Worm (Caenorhabditis elegans): Measurements from ENCODE around the gene F21C10.5.

F21C10.5 gene

ce11 chrV:9088758-9089157 lies 36.7 kb upstream of the F21C10.5 start (continued):
- TF ChIP-seq egl-44 (GFP tag; IDR thresholded peaks at IDR 0.05) (0 out of 2 replicates have a peak, but pooled peaks have one; percentile 20), ceh-91 (GFP tag; IDR thresholded peaks at IDR 0.05) (no peak), ccch-3 (GFP tag; optimal IDR thresholded peaks at IDR 0.05) (no peak), dox-1 (GFP tag; IDR thresholded peaks at IDR 0.05) (peak; percentile 87), ceh-79 (tag; optimal IDR thresholded peaks at IDR 0.05) (no peak), F23B12.7 (tag; optimal IDR thresholded peaks at IDR 0.05; ENCODE audit: insufficient read depth) (no peak), mel-28 (tag; optimal IDR thresholded peaks at IDR 0.05; ENCODE audit: borderline replicate concordance) (no peak), rec-8 (tag; optimal IDR thresholded peaks at IDR 0.05) (no peak), ceh-100 (GFP tag; IDR thresholded peaks at IDR 0.05) (peak; percentile 14; the same call in 1 of the 2 replicates), sea-2 (GFP tag; IDR thresholded peaks at IDR 0.05) (no peak), F22D6.2 (tag; optimal IDR thresholded peaks at IDR 0.05) (no peak), lin-35 (GFP tag; optimal IDR thresholded peaks at IDR 0.05) (no peak), F55B11.4 (tag; optimal IDR thresholded peaks at IDR 0.05; ENCODE audit: borderline replicate concordance, insufficient read depth) (no peak), die-1 (tag; optimal IDR thresholded peaks at IDR 0.05) (no peak), F39B2.1 (GFP tag; IDR thresholded peaks at IDR 0.05) (no peak), nfya-2 (GFP tag; IDR thresholded peaks at IDR 0.05) (no peak), B0336.3 (GFP tag; IDR thresholded peaks at IDR 0.05) (no peak), ztf-28 (GFP tag; IDR thresholded peaks at IDR 0.05) (no peak), bed-2 (GFP tag; IDR thresholded peaks at IDR 0.05) (no peak), sptf-2 (GFP tag; optimal IDR thresholded peaks at IDR 0.05) (no peak), F37B4.10 (GFP tag; IDR thresholded peaks at IDR 0.05) (no peak), gei-17 (GFP tag; optimal IDR thresholded peaks at IDR 0.05) (no peak), tlf-1 (GFP tag; optimal IDR thresholded peaks at IDR 0.05) (no peak), Y56A3A.18 (GFP tag; IDR thresholded peaks at IDR 0.05) (no peak), nhr-120 (GFP tag; IDR thresholded peaks at IDR 0.05) (no peak), lin-40 (tag; optimal IDR thresholded peaks at IDR 0.05) (no peak), egl-18 (GFP tag; IDR thresholded peaks at IDR 0.05) (no peak), Y67H2A.10 (GFP tag; conservative IDR thresholded peaks at IDR 0.05) (no peak), F49E8.2 (tag; optimal IDR thresholded peaks at IDR 0.05; ENCODE audit: insufficient read depth) (no peak), hlh-12 (tag; optimal IDR thresholded peaks at IDR 0.05) (no peak), chd-7 (tag; optimal IDR thresholded peaks at IDR 0.05) (no peak), T07F8.4 (tag; optimal IDR thresholded peaks at IDR 0.05) (no peak), K11D2.4 (GFP tag; IDR thresholded peaks at IDR 0.05) (no peak), let-607 (tag; optimal IDR thresholded peaks at IDR 0.05) (peak in 1 of 2 experiments; percentile 19), nhr-80 (tag; optimal IDR thresholded peaks at IDR 0.05) (no peak), zim-3 (tag; optimal IDR thresholded peaks at IDR 0.05) (peak; percentile 18), hrde-1 (tag; optimal IDR thresholded peaks at IDR 0.05; ENCODE audit: borderline replicate concordance) (no peak), somi-1 (GFP tag; optimal IDR thresholded peaks at IDR 0.05) (no peak), snpc-1.3 (tag; optimal IDR thresholded peaks at IDR 0.05; ENCODE audit: insufficient read depth) (no peak), dpl-1 (GFP tag; optimal IDR thresholded peaks at IDR 0.05) (no peak), lsl-1 (GFP tag; optimal IDR thresholded peaks at IDR 0.05) (no peak), akir-1 (GFP tag; optimal IDR thresholded peaks at IDR 0.05) (no peak), mes-4 (tag; optimal IDR thresholded peaks at IDR 0.05) (no peak), madf-3 (GFP tag; IDR thresholded peaks at IDR 0.05) (no peak), cebp-2 (GFP tag; IDR thresholded peaks at IDR 0.05) (0 out of 2 replicates have a peak, but pooled peaks have one; percentile 5), F57C9.4 (tag; optimal IDR thresholded peaks at IDR 0.05) (no peak), rpc-1 (optimal IDR thresholded peaks at IDR 0.05) (no peak), rpc-1 (tag; optimal IDR thresholded peaks at IDR 0.05) (no peak), ztf-22 (GFP tag; optimal IDR thresholded peaks at IDR 0.05) (no peak)

Measured in whole organism, young adult.